Worm (Caenorhabditis elegans) whole organism, L4/young adult: ENCODE results near the gene pgl-3.

Experiments used
- W03F9.2 ChIP-seq: fragments of 150-350 bp; optimal IDR thresholded peaks from 2 replicates; lab custom pipeline; 2014; ENCODE audit warnings: missing biosample characterization, missing genetic modification characterization
- dao-5 ChIP-seq: sonication (generic microtip); optimal IDR thresholded peaks from 2 replicates; lab custom pipeline; 2016; ENCODE audit warnings: missing genotype, missing genetic modification characterization, moderate library complexity, missing compliant biosample characterization
- him-1 ChIP-seq: sonication (generic microtip); optimal IDR thresholded peaks from 2 replicates; lab custom pipeline; 2016; ENCODE audit warnings: missing genotype, missing genetic modification reagents, missing genetic modification characterization, missing compliant biosample characterization

- no peak for TF ChIP-seq W03F9.2 (tag; lab: Kevin White, UChicago)
- no peak for TF ChIP-seq him-1 (tag; lab: Kevin White, UChicago)
- TF ChIP-seq dao-5: no peak
Observed at ce11 chrV:4730075-4730474, 25.7 kb upstream of the pgl-3 start, which contains the start of gene tig-2.
